Worm (Caenorhabditis elegans): Measurements from ENCODE around the gene K09C6.10.

- TF ChIP-seq ctbp-1 (GFP tag; IDR thresholded peaks at IDR 0.05): no peak
- TF ChIP-seq dpl-1 (GFP tag; optimal IDR thresholded peaks at IDR 0.05): no peak
- TF ChIP-seq mxl-3 (GFP tag; optimal IDR thresholded peaks at IDR 0.05): no peak
- no peak for TF ChIP-seq lin-13 (GFP tag; optimal IDR thresholded peaks at IDR 0.05)
- TF ChIP-seq fos-1 (tag; optimal IDR thresholded peaks at IDR 0.05): no peak
These were observed 22.0 kb upstream of the K09C6.10 start, which contains the start of gene R13D11.1 for ce11 chrV:817182-817581.
